Fruit fly (Drosophila melanogaster): ENCODE results near the gene CG32148.

DNA sequence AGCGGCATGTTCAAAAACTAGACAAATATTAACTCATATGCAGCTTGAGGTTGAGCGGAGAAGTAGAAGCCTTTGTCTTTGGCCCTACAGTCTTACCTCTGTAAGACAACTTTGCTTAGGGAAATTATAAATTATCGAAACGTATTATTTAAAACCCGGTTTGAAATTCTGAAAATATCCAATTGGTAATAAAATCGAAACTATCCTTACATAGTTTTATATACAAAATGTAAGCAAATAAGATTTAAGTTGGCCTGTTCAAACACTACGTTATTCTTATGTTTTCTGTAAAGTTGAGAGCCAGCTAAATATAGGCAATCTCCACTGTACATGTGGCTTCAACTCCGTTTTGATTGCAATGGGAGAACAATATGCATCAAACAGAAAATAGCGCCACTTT, 10.0 kb upstream of the CG32148 start:
- TF ChIP-seq CG42726 (GFP tag; IDR thresholded peaks at IDR 0.05; ENCODE audit: partially characterized antibody) (no peak), wdn (GFP tag; IDR thresholded peaks at IDR 0.05) (no peak), fu2 (GFP tag; optimal IDR thresholded peaks at IDR 0.05) (no peak), Dll (GFP tag; IDR thresholded peaks at IDR 0.05; ENCODE audit: partially characterized antibody) (no peak), CG17186 (GFP tag; optimal IDR thresholded peaks at IDR 0.05) (no peak), ewg (GFP tag; optimal IDR thresholded peaks at IDR 0.05) (no peak), zf30C (GFP tag; optimal IDR thresholded peaks at IDR 0.05) (no peak), Doc3 (GFP tag; IDR thresholded peaks at IDR 0.05; ENCODE audit: partially characterized antibody) (no peak), ap (GFP tag; IDR thresholded peaks at IDR 0.05) (no peak)

All from whole organism, embryonic.